Fruit fly (Drosophila melanogaster): ENCODE measurements around the gene ETHR.
A peak's percentile ranks its signal among the peaks of the same experiment; 100 is the strongest.

The ETHR gene

DNA sequence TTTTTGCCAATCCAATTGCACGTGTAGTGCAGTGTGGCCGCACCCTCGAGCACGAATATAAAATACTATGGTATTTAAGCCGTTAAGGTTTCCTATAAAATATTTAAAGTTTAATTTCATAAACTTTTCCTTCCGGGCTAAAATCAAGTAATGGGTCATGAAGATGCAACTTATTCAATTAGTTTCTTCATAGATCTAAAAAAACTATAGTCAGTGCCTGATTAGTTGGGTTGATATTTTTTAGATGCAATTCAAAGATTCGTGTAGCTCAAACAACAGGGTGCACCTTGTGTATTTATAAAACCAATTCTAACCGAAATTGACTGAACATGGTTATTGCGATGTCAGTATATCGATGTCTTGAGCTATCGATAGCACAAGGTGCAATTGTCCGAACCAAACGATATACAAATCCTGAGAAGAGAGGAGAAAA is 28.1 kb upstream of the ETHR start, which contains the start of the genes Smyd5 and Oga (continued):
- TF ChIP-seq pan (optimal IDR thresholded peaks at IDR 0.05) (no peak), tai (GFP tag; optimal IDR thresholded peaks at IDR 0.05) (no peak), CrebA (GFP tag; optimal IDR thresholded peaks at IDR 0.05; ENCODE audit: borderline replicate concordance) (no peak), Dif (GFP tag; optimal IDR thresholded peaks at IDR 0.05; ENCODE audit: partially characterized antibody) (no peak), dsf (GFP tag; optimal IDR thresholded peaks at IDR 0.05; ENCODE audit: borderline replicate concordance) (no peak), ey (GFP tag; optimal IDR thresholded peaks at IDR 0.05) (peak; percentile 23), Myc (optimal IDR thresholded peaks at IDR 0.05) (peak; percentile 70), GATAd (GFP tag; optimal IDR thresholded peaks at IDR 0.05) (no peak), CG9705 (GFP tag; optimal IDR thresholded peaks at IDR 0.05) (no peak)

DNA sequence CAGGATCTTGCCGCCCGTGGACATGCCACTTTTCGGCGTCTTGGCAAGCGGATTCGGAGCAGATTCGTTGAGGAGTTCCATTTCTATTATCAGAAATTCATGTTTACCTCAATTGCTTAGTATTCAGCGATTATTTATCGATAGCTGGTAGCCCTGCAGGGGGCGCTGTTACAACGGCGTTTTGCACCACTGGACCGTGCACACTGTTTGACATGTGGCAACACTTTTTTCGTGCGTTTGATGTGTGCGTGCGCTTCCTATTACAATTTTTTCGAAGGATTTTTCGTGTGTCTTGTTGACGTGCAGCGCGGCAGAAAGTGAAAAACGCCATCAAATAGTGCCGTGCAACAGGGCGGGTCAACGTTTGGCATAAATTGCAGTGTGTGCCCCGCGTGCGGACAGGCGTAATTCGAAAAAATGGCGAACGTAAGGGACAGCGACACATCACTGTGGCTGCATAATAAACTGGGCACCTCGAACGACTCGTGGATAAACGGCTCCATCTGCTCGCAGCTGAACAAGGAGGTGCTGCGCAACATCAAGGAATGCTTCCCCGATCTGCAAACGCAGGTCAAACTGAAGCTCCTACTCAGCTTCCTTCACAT is 23.3 kb upstream of the ETHR start, which contains the start of the genes CG3337 and Nelf-A:
TSS of gene CG3337 (minus strand) at position 132 of the 605 bp plus-strand sequence.
TSS of gene Nelf-A (plus strand) at position 252 of the 605 bp plus-strand sequence.
- TF ChIP-seq psq (GFP tag; optimal IDR thresholded peaks at IDR 0.05): peak; percentile 35
- peak; percentile 79 for TF ChIP-seq Myc (optimal IDR thresholded peaks at IDR 0.05)
- no peak for TF ChIP-seq jim (GFP tag; optimal IDR thresholded peaks at IDR 0.05)
- peak; percentile 51 for TF ChIP-seq HLH106 (tag; optimal IDR thresholded peaks at IDR 0.05)
- TF ChIP-seq fru (GFP tag; optimal IDR thresholded peaks at IDR 0.05): peak; percentile 7
- no peak for TF ChIP-seq CrebA (GFP tag; optimal IDR thresholded peaks at IDR 0.05; ENCODE audit: borderline replicate concordance)
- TF ChIP-seq h (GFP tag; optimal IDR thresholded peaks at IDR 0.05): peak; percentile 73
- TF ChIP-seq Dif (GFP tag; optimal IDR thresholded peaks at IDR 0.05; ENCODE audit: partially characterized antibody): peak; percentile 21
- no peak for TF ChIP-seq Rel (GFP tag; optimal IDR thresholded peaks at IDR 0.05)
- peak; percentile 46 for TF ChIP-seq Rel (tag; optimal IDR thresholded peaks at IDR 0.05)
- TF ChIP-seq Hr83 (GFP tag; optimal IDR thresholded peaks at IDR 0.05; ENCODE audit: poor library complexity, severe bottlenecking): peak; percentile 90
- TF ChIP-seq dsf (GFP tag; optimal IDR thresholded peaks at IDR 0.05; ENCODE audit: borderline replicate concordance): no peak
- TF ChIP-seq CG9705 (GFP tag; optimal IDR thresholded peaks at IDR 0.05): peak; percentile 65
- TF ChIP-seq rgr (GFP tag; optimal IDR thresholded peaks at IDR 0.05): peak; percentile 79
- peak; percentile 36 for TF ChIP-seq Sp1 (GFP tag; optimal IDR thresholded peaks at IDR 0.05)
- TF ChIP-seq foxo (GFP tag; optimal IDR thresholded peaks at IDR 0.05): peak in 1 of 2 experiments; percentile 63
- TF ChIP-seq woc (GFP tag; optimal IDR thresholded peaks at IDR 0.05): no peak
- peak; percentile 71 for TF ChIP-seq sv (GFP tag; optimal IDR thresholded peaks at IDR 0.05)
- TF ChIP-seq pan (optimal IDR thresholded peaks at IDR 0.05): no peak
- peak; percentile 50 for TF ChIP-seq ey (GFP tag; optimal IDR thresholded peaks at IDR 0.05)
- peak; percentile 48 for TF ChIP-seq N (GFP tag; optimal IDR thresholded peaks at IDR 0.05)
- TF ChIP-seq br (GFP tag; optimal IDR thresholded peaks at IDR 0.05): peak; percentile 47
- no peak for TF ChIP-seq CG32264 (GFP tag; optimal IDR thresholded peaks at IDR 0.05)

- TF ChIP-seq foxo (GFP tag; optimal IDR thresholded peaks at IDR 0.05): peak in 1 of 2 experiments; percentile 58
- TF ChIP-seq sv (GFP tag; optimal IDR thresholded peaks at IDR 0.05): no peak
- no peak for TF ChIP-seq jim (GFP tag; optimal IDR thresholded peaks at IDR 0.05)
- peak; percentile 44 for TF ChIP-seq h (GFP tag; optimal IDR thresholded peaks at IDR 0.05)
- peak; percentile 34 for TF ChIP-seq br (GFP tag; optimal IDR thresholded peaks at IDR 0.05)
- no peak for TF ChIP-seq CG9705 (GFP tag; optimal IDR thresholded peaks at IDR 0.05)
- peak; percentile 43 for TF ChIP-seq HLH106 (tag; optimal IDR thresholded peaks at IDR 0.05)
- no peak for TF ChIP-seq Myc (optimal IDR thresholded peaks at IDR 0.05)
- TF ChIP-seq OdsH (GFP tag; optimal IDR thresholded peaks at IDR 0.05): peak; percentile 31
- no peak for TF ChIP-seq Mio (GFP tag; optimal IDR thresholded peaks at IDR 0.05)
- peak; percentile 40 for TF ChIP-seq psq (GFP tag; optimal IDR thresholded peaks at IDR 0.05)
- no peak for TF ChIP-seq Hnf4 (GFP tag; optimal IDR thresholded peaks at IDR 0.05)
- TF ChIP-seq Dif (GFP tag; optimal IDR thresholded peaks at IDR 0.05; ENCODE audit: partially characterized antibody): no peak
- peak; percentile 9 for TF ChIP-seq rgr (GFP tag; optimal IDR thresholded peaks at IDR 0.05)
- no peak for TF ChIP-seq Hr78 (GFP tag; optimal IDR thresholded peaks at IDR 0.05)
- TF ChIP-seq Rel (GFP tag; optimal IDR thresholded peaks at IDR 0.05): no peak
- peak; percentile 23 for TF ChIP-seq Rel (tag; optimal IDR thresholded peaks at IDR 0.05)
- TF ChIP-seq dl (GFP tag; optimal IDR thresholded peaks at IDR 0.05; ENCODE audit: insufficient read depth in 1 of 2, partially characterized antibody in 2 of 2): no peak
- TF ChIP-seq lola (GFP tag; optimal IDR thresholded peaks at IDR 0.05): no peak
- no peak for TF ChIP-seq pan (optimal IDR thresholded peaks at IDR 0.05)
- no peak for TF ChIP-seq Sp1 (GFP tag; optimal IDR thresholded peaks at IDR 0.05)
- TF ChIP-seq GATAd (GFP tag; optimal IDR thresholded peaks at IDR 0.05): no peak
- no peak for TF ChIP-seq Jra (GFP tag; optimal IDR thresholded peaks at IDR 0.05)
Observed at dm6 chr3R:21224230-21224629, 22.6 kb upstream of the ETHR start.
